Worm (Caenorhabditis elegans) whole organism, midembryonic: ENCODE results near the gene F01D5.3.

Experiments used
- T22C8.4 ChIP-seq: fragments of 200-800 bp; sonication (Bioruptor generic); IDR thresholded peaks from 2 replicates; pipeline ENCODE4 v1.3.6; 2022; ENCODE audit warnings: missing genetic modification characterization, missing compliant biosample characterization
- cog-1 ChIP-seq: sonication (generic microtip); optimal IDR thresholded peaks from 2 replicates; lab custom pipeline; 2016; ENCODE audit warnings: missing genetic modification characterization, missing compliant biosample characterization
- flt-1 ChIP-seq: fragments of 200-800 bp; sonication (Bioruptor generic); IDR thresholded peaks from 2 replicates; pipeline ENCODE4 v1.3.6; 2022; ENCODE audit warnings: missing genetic modification characterization, missing compliant biosample characterization
- klf-2 ChIP-seq: fragments of 200-800 bp; sonication (Bioruptor generic); conservative IDR thresholded peaks from 2 replicates; pipeline ENCODE4 v1.3.6; 2022; ENCODE audit warnings: missing genetic modification reagents, missing genetic modification characterization, missing compliant biosample characterization
- ref-1 ChIP-seq: fragments of 200-800 bp; sonication (Bioruptor generic); conservative IDR thresholded peaks from 2 replicates; pipeline ENCODE4 v1.3.6; 2022; ENCODE audit warnings: missing genetic modification reagents, missing genetic modification characterization, missing compliant biosample characterization
- tab-1 ChIP-seq: fragments of 200-800 bp; sonication (Bioruptor generic); IDR thresholded peaks from 2 replicates; pipeline ENCODE4 v1.3.6; 2022; ENCODE audit warnings: missing genetic modification characterization, missing compliant biosample characterization
- ztf-23 ChIP-seq: fragments of 200-800 bp; sonication (Bioruptor generic); IDR thresholded peaks from 2 replicates; pipeline ENCODE4 v1.3.6; 2022; ENCODE audit warnings: missing genetic modification reagents, missing genetic modification characterization, missing compliant biosample characterization
- ztf-29 ChIP-seq: fragments of 200-800 bp; sonication (Bioruptor generic); IDR thresholded peaks from 2 replicates; pipeline ENCODE4 v1.3.6; 2022; ENCODE audit warnings: missing genetic modification reagents, missing genetic modification characterization, missing compliant biosample characterization

DNA sequence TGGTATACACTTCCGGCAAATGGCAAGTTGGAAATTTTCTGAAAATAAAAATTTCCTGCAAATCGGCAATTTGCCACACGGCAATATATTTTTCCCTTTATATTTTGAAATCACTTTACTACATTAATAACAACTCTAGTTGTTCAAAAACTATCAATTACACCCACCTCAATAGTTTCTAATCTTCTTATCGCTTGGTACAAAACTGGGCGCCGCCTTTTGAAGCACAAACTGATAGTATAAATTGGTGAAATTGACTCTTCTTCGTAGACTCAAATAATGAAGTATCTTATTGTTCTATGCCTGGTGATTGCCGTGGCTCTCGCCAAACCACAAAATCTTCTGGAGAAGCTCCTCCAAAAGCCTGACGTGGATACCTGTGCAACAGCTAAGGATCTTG lies 18.8 kb downstream of the F01D5.3 start, which contains the start of gene Y39G8B.9:
- no peak for TF ChIP-seq klf-2 (GFP tag; lab: Robert Waterston, UW)
- no peak for TF ChIP-seq flt-1
- no peak for TF ChIP-seq tab-1
- TF ChIP-seq ref-1: no peak
- TF ChIP-seq ztf-29 (GFP tag; lab: Robert Waterston, UW): no peak
- TF ChIP-seq T22C8.4 (GFP tag; lab: Robert Waterston, UW): no peak
- no peak for TF ChIP-seq cog-1 (tag; lab: Kevin White, UChicago)
- no peak for TF ChIP-seq ztf-23
